Worm (Caenorhabditis elegans) whole organism, young adult: ENCODE results near the gene F35D2.6.

Source experiments
- B0035.1 ChIP-seq: sonication (generic microtip); optimal IDR thresholded peaks from 2 replicates; lab custom pipeline; 2016; ENCODE audit warnings: missing genetic modification characterization, mild to moderate bottlenecking, missing compliant biosample characterization, missing genotype, missing genetic modification reagents
- B0336.3 ChIP-seq: fragments of 200-800 bp; sonication (Bioruptor generic); IDR thresholded peaks from 2 replicates; pipeline ENCODE4 v1.3.6; 2022; ENCODE audit warnings: missing genetic modification characterization, missing compliant biosample characterization
- C06A6.2 ChIP-seq: fragments of 200-800 bp; sonication (Bioruptor generic); conservative IDR thresholded peaks from 2 replicates; pipeline ENCODE4 v1.3.6; 2022; ENCODE audit warnings: missing genetic modification characterization, missing compliant biosample characterization
- F23B12.7 ChIP-seq: sonication (generic microtip); optimal IDR thresholded peaks from 2 replicates; lab custom pipeline; 2017; ENCODE audit warnings: missing genetic modification characterization, mild to moderate bottlenecking, missing compliant biosample characterization, antibody characterized with exemption, moderate library complexity; ENCODE audit not compliant: insufficient read depth
- F37B4.10 ChIP-seq: fragments of 200-800 bp; sonication (Bioruptor generic); IDR thresholded peaks from 2 replicates; pipeline ENCODE4 v1.3.6; 2022; ENCODE audit warnings: missing genetic modification characterization, missing compliant biosample characterization
- K12H6.12 ChIP-seq: fragments of 200-800 bp; sonication (Bioruptor generic); optimal IDR thresholded peaks from 2 replicates; lab custom pipeline; 2018; ENCODE audit warnings: mild to moderate bottlenecking, missing genetic modification characterization, missing compliant biosample characterization
- T07F8.4 ChIP-seq: sonication (generic microtip); optimal IDR thresholded peaks from 2 replicates; lab custom pipeline; 2016; ENCODE audit warnings: mild to moderate bottlenecking, missing genetic modification characterization, moderate library complexity, missing compliant biosample characterization
- ZK185.1 ChIP-seq: sonication (generic microtip); optimal IDR thresholded peaks from 2 replicates; lab custom pipeline; 2016; ENCODE audit warnings: mild to moderate bottlenecking, missing genetic modification characterization, missing compliant biosample characterization; ENCODE audit not compliant: poor library complexity, severe bottlenecking
- atf-7 ChIP-seq: sonication (generic microtip); optimal IDR thresholded peaks from 2 replicates; lab custom pipeline; 2017; ENCODE audit warnings: mild to moderate bottlenecking, missing genetic modification characterization, missing compliant biosample characterization
- attf-5 ChIP-seq: fragments of 200-800 bp; sonication (Bioruptor generic); optimal IDR thresholded peaks from 2 replicates; lab custom pipeline; 2018; ENCODE audit warnings: mild to moderate bottlenecking, missing genetic modification characterization, missing compliant biosample characterization
- cebp-1 ChIP-seq, 2 experiments: fragments of 200-800 bp in 1 of 2; sonication (Bioruptor generic) in 1 of 2; sonication (generic microtip) in 1 of 2; IDR thresholded peaks in 1 of 2; optimal IDR thresholded peaks in 1 of 2; 2 replicates each; pipeline versions ENCODE4 v1.3.6 to Lab custom; 2017 to 2022; ENCODE audit warnings: missing compliant biosample characterization in 2 of 2, missing genetic modification characterization in 2 of 2, mild to moderate bottlenecking in 1 of 2, missing genetic modification reagents in 1 of 2, moderate library complexity in 1 of 2
- chd-7 ChIP-seq: sonication (generic microtip); optimal IDR thresholded peaks from 2 replicates; lab custom pipeline; 2016; ENCODE audit warnings: mild to moderate bottlenecking, missing genetic modification characterization, moderate library complexity, missing compliant biosample characterization
- dox-1 ChIP-seq: fragments of 200-800 bp; sonication (Bioruptor generic); IDR thresholded peaks from 2 replicates; pipeline ENCODE4 v1.3.6; 2022; ENCODE audit warnings: missing genetic modification reagents, missing genetic modification characterization, missing compliant biosample characterization
- egl-18 ChIP-seq: fragments of 200-800 bp; sonication (Bioruptor generic); IDR thresholded peaks from 2 replicates; pipeline ENCODE4 v1.3.6; 2022; ENCODE audit warnings: missing genetic modification reagents, missing genetic modification characterization, missing compliant biosample characterization
- egl-44 ChIP-seq: fragments of 200-800 bp; sonication (Bioruptor generic); IDR thresholded peaks from 2 replicates; pipeline ENCODE4 v1.3.6; 2022; ENCODE audit warnings: missing genetic modification reagents, missing genetic modification characterization, missing compliant biosample characterization
- fkh-3 ChIP-seq: sonication (generic microtip); optimal IDR thresholded peaks from 2 replicates; lab custom pipeline; 2016; ENCODE audit warnings: mild to moderate bottlenecking, missing genetic modification characterization, missing compliant biosample characterization
- gei-17 ChIP-seq: fragments of 200-800 bp; sonication (Bioruptor generic); optimal IDR thresholded peaks from 2 replicates; lab custom pipeline; 2018; ENCODE audit warnings: mild to moderate bottlenecking, missing genetic modification characterization, missing compliant biosample characterization
- him-1 ChIP-seq: sonication (generic microtip); optimal IDR thresholded peaks from 2 replicates; lab custom pipeline; 2016; ENCODE audit warnings: missing genotype, missing genetic modification reagents, missing genetic modification characterization, missing compliant biosample characterization
- hlh-26 ChIP-seq: fragments of 200-800 bp; sonication (Bioruptor generic); conservative IDR thresholded peaks from 2 replicates; pipeline ENCODE4 v1.3.6; 2022; ENCODE audit warnings: missing genetic modification reagents, missing genetic modification characterization, missing compliant biosample characterization
- hmg-1.2 ChIP-seq: fragments of 200-800 bp; sonication (Bioruptor generic); IDR thresholded peaks from 2 replicates; pipeline ENCODE4 v1.3.6; 2022; ENCODE audit warnings: missing genetic modification reagents, missing genetic modification characterization, missing compliant biosample characterization
- hmg-20 ChIP-seq: fragments of 200-800 bp; sonication (Bioruptor generic); IDR thresholded peaks from 2 replicates; pipeline ENCODE4 v1.3.6; 2022; ENCODE audit warnings: missing genetic modification reagents, missing genetic modification characterization, missing compliant biosample characterization
- lag-1 ChIP-seq: fragments of 200-800 bp; sonication (Bioruptor generic); IDR thresholded peaks from 2 replicates; pipeline ENCODE4 v1.3.6; 2022; ENCODE audit warnings: missing genetic modification reagents, missing genetic modification characterization, missing compliant biosample characterization
- let-526 ChIP-seq: fragments of 200-800 bp; sonication (Bioruptor generic); IDR thresholded peaks from 2 replicates; pipeline ENCODE4 v1.3.6; 2022; ENCODE audit warnings: missing genetic modification reagents, missing genetic modification characterization, missing compliant biosample characterization
- lin-40 ChIP-seq: sonication (generic microtip); optimal IDR thresholded peaks from 2 replicates; lab custom pipeline; 2016; ENCODE audit warnings: missing genetic modification characterization, mild to moderate bottlenecking, missing compliant biosample characterization, missing genotype, missing genetic modification reagents
- lin-54 ChIP-seq: fragments of 200-800 bp; sonication (Bioruptor generic); optimal IDR thresholded peaks from 2 replicates; lab custom pipeline; 2018; ENCODE audit warnings: mild to moderate bottlenecking, missing genetic modification characterization, missing compliant biosample characterization
- madf-10 ChIP-seq: sonication (generic microtip); optimal IDR thresholded peaks from 2 replicates; lab custom pipeline; 2016; ENCODE audit warnings: mild to moderate bottlenecking, missing genetic modification characterization, missing compliant biosample characterization
- madf-8 ChIP-seq: fragments of 200-800 bp; sonication (Bioruptor generic); conservative IDR thresholded peaks from 2 replicates; pipeline ENCODE4 v1.3.6; 2022; ENCODE audit warnings: missing genetic modification reagents, missing genetic modification characterization, missing compliant biosample characterization
- mcd-1 ChIP-seq: fragments of 200-800 bp; sonication (Bioruptor generic); IDR thresholded peaks from 2 replicates; pipeline ENCODE4 v1.3.6; 2022; ENCODE audit warnings: missing genetic modification reagents, missing genetic modification characterization, missing compliant biosample characterization
- mel-28 ChIP-seq: sonication (generic microtip); optimal IDR thresholded peaks from 2 replicates; lab custom pipeline; 2016; ENCODE audit warnings: borderline replicate concordance, mild to moderate bottlenecking, missing genetic modification characterization, missing compliant biosample characterization
- mes-4 ChIP-seq: sonication (generic microtip); optimal IDR thresholded peaks from 2 replicates; lab custom pipeline; 2016; ENCODE audit warnings: missing genotype, missing genetic modification characterization, missing compliant biosample characterization
- mxl-1 ChIP-seq: sonication (generic microtip); optimal IDR thresholded peaks from 2 replicates; lab custom pipeline; 2016; ENCODE audit warnings: missing genetic modification characterization, missing compliant biosample characterization
- nfyb-1 ChIP-seq: fragments of 200-800 bp; sonication (Bioruptor generic); IDR thresholded peaks from 2 replicates; pipeline ENCODE4 v1.3.6; 2022; ENCODE audit warnings: missing genetic modification reagents, missing genetic modification characterization, missing compliant biosample characterization
- nhr-80 ChIP-seq: sonication (generic microtip); optimal IDR thresholded peaks from 2 replicates; lab custom pipeline; 2016; ENCODE audit warnings: missing genetic modification characterization, missing compliant biosample characterization
- pha-4 ChIP-seq: fragments of 150-350 bp; sonication (generic microtip); optimal IDR thresholded peaks from 2 replicates; lab custom pipeline; 2014; ENCODE audit warnings: missing biosample characterization, missing genetic modification reagents, missing genetic modification characterization
- rcor-1 ChIP-seq: fragments of 200-800 bp; sonication (Bioruptor generic); IDR thresholded peaks from 2 replicates; pipeline ENCODE4 v1.3.6; 2022; ENCODE audit warnings: missing genetic modification reagents, missing genetic modification characterization, missing compliant biosample characterization
- repo-1 ChIP-seq: sonication (generic microtip); optimal IDR thresholded peaks from 2 replicates; lab custom pipeline; 2017; ENCODE audit warnings: mild to moderate bottlenecking, missing genetic modification characterization, missing compliant biosample characterization
- rpc-1 ChIP-seq, 2 experiments: fragments of 150-350 bp in 1 of 2; sonication (generic microtip) in 1 of 2; optimal IDR thresholded peaks; 2 replicates each; lab custom pipeline; 2014 to 2018; ENCODE audit warnings: missing biosample characterization in 1 of 2, missing genetic modification characterization in 1 of 2, missing genetic modification reagents in 1 of 2, missing genotype in 1 of 2
- sdz-38 ChIP-seq: sonication (generic microtip); optimal IDR thresholded peaks from 2 replicates; lab custom pipeline; 2016; ENCODE audit warnings: missing genotype, missing genetic modification characterization, missing compliant biosample characterization
- snpc-1.3 ChIP-seq: sonication (generic microtip); optimal IDR thresholded peaks from 2 replicates; lab custom pipeline; 2017; ENCODE audit warnings: missing genetic modification characterization, mild to moderate bottlenecking, missing compliant biosample characterization, antibody characterized with exemption, moderate library complexity, missing genotype, missing genetic modification reagents; ENCODE audit not compliant: insufficient read depth
- snpc-3.4 ChIP-seq: sonication (generic microtip); optimal IDR thresholded peaks from 2 replicates; lab custom pipeline; 2017; ENCODE audit warnings: missing genetic modification characterization, mild to moderate bottlenecking, missing compliant biosample characterization, antibody characterized with exemption, moderate library complexity, missing genotype, missing genetic modification reagents
- tbp1 ChIP-seq: fragments of 200-800 bp; sonication (Bioruptor generic); optimal IDR thresholded peaks from 2 replicates; lab custom pipeline; 2018; ENCODE audit warnings: mild to moderate bottlenecking, missing genetic modification characterization, missing compliant biosample characterization
- tbx-9 ChIP-seq: sonication (generic microtip); optimal IDR thresholded peaks from 2 replicates; lab custom pipeline; 2016; ENCODE audit warnings: borderline replicate concordance, missing genetic modification characterization, inconsistent platforms, missing compliant biosample characterization
- tlf-1 ChIP-seq: fragments of 200-800 bp; sonication (Bioruptor generic); optimal IDR thresholded peaks from 2 replicates; lab custom pipeline; 2018; ENCODE audit warnings: mild to moderate bottlenecking, missing genetic modification characterization, missing compliant biosample characterization
- ztf-22 ChIP-seq: fragments of 200-800 bp; sonication (Bioruptor generic); optimal IDR thresholded peaks from 2 replicates; lab custom pipeline; 2018; ENCODE audit warnings: mild to moderate bottlenecking, missing genetic modification characterization, moderate library complexity, missing compliant biosample characterization
- ztf-26 ChIP-seq: sonication (generic microtip); optimal IDR thresholded peaks from 2 replicates; lab custom pipeline; 2017; ENCODE audit warnings: missing genetic modification characterization, missing compliant biosample characterization
- ztf-6 ChIP-seq: fragments of 200-800 bp; sonication (Bioruptor generic); IDR thresholded peaks from 2 replicates; pipeline ENCODE4 v1.3.6; 2022; ENCODE audit warnings: missing genetic modification reagents, missing genetic modification characterization, missing compliant biosample characterization

Gene F35D2.6

ce11 chrII:7529078-7529683 is 48.3 kb upstream of the F35D2.6 start, which contains the start of gene ZK1290.5:
TSS of gene ZK1290.5 (plus strand) at chrII:7529643.
- TF ChIP-seq cebp-1 (GFP tag; IDR thresholded peaks at IDR 0.05; lab: Robert Waterston, UW) (no peak), cebp-1 (tag; optimal IDR thresholded peaks at IDR 0.05; lab: Kevin White, UChicago) (peak; percentile 79), tlf-1 (GFP tag; lab: Kevin White, UChicago) (peak; percentile 84), K12H6.12 (tag; lab: Kevin White, UChicago) (peak; percentile 86), tbp1 (peak; percentile 55), attf-5 (GFP tag; lab: Kevin White, UChicago) (peak; percentile 74), snpc-3.4 (tag; lab: Kevin White, UChicago) (no peak), madf-8 (GFP tag; lab: Robert Waterston, UW) (no peak), B0336.3 (GFP tag; lab: Robert Waterston, UW) (peak; percentile 86), hmg-1.2 (GFP tag; lab: Robert Waterston, UW) (peak; percentile 65), madf-10 (tag; lab: Kevin White, UChicago) (peak; percentile 72), mes-4 (tag; lab: Kevin White, UChicago) (no peak), lin-40 (peak; percentile 94), F23B12.7 (tag; lab: Kevin White, UChicago) (peak; percentile 6), ztf-26 (tag; lab: Kevin White, UChicago) (peak; percentile 92), ztf-22 (GFP tag; lab: Kevin White, UChicago) (peak; percentile 85), egl-18 (GFP tag; lab: Robert Waterston, UW) (no peak), nhr-80 (peak; percentile 77), C06A6.2 (peak; percentile 86), T07F8.4 (tag; lab: Kevin White, UChicago) (no peak), F37B4.10 (GFP tag; lab: Robert Waterston, UW) (no peak), egl-44 (GFP tag; lab: Robert Waterston, UW) (peak; percentile 45; the same call in 1 of the 2 replicates), sdz-38 (tag; lab: Kevin White, UChicago) (no peak), dox-1 (GFP tag; lab: Robert Waterston, UW) (peak; percentile 72), gei-17 (GFP tag; lab: Kevin White, UChicago) (peak; percentile 53), nfyb-1 (peak; percentile 88), pha-4 (peak; percentile 80), chd-7 (peak; percentile 87), snpc-1.3 (tag; lab: Kevin White, UChicago) (no peak), let-526 (GFP tag; lab: Robert Waterston, UW) (peak; percentile 83; the same call in 1 of the 2 replicates), ZK185.1 (peak; percentile 28), fkh-3 (tag; lab: Kevin White, UChicago) (no peak), mcd-1 (GFP tag; lab: Robert Waterston, UW) (no peak; the same call in 1 of the 2 replicates), him-1 (no peak), mel-28 (tag; lab: Kevin White, UChicago) (no peak), rpc-1 (optimal IDR thresholded peaks at IDR 0.05; lab: Kevin White, UChicago) (no peak), rpc-1 (tag; optimal IDR thresholded peaks at IDR 0.05; lab: Kevin White, UChicago) (no peak), lin-54 (GFP tag; lab: Kevin White, UChicago) (peak; percentile 60), ztf-6 (GFP tag; lab: Robert Waterston, UW) (no peak), B0035.1 (tag; lab: Kevin White, UChicago) (peak; percentile 31), tbx-9 (tag; lab: Kevin White, UChicago) (no peak), lag-1 (no peak), hlh-26 (GFP tag; lab: Robert Waterston, UW) (no peak), mxl-1 (tag; lab: Kevin White, UChicago) (no peak), repo-1 (tag; lab: Kevin White, UChicago) (peak; percentile 72), hmg-20 (GFP tag; lab: Robert Waterston, UW) (peak; percentile 6; the same call in 1 of the 2 replicates), rcor-1 (GFP tag; lab: Robert Waterston, UW) (no peak), atf-7 (tag; lab: Kevin White, UChicago) (peak; percentile 84)
